Fruit fly (Drosophila melanogaster): Measurements from ENCODE around the gene CG43083.
A peak's percentile ranks its signal among the peaks of the same experiment; 100 is the strongest.

Gene CG43083

DNA sequence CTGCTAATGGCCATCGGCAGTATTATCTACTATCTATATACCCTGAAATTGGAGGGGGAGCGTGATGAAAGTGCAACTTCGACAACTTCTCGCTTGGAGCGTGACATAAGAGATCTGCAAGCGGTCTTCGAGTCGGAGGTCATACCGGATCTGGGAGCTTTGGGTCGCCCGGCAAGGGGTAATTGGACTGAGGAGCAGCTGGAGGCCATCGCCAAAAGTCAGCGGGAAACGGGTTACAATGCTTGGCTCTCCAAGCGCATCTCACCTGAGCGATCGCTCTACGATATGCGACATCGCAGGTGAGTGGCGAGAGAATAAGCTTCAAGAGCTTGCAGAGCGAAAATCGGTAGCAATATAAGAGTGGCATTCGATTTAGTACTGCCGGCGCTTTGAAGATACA is 35.6 kb downstream of the CG43083 start (continued):
- TF ChIP-seq CG13296 (GFP tag; optimal IDR thresholded peaks at IDR 0.05) (no peak), Abd-B (GFP tag; optimal IDR thresholded peaks at IDR 0.05) (no peak), Hr78 (GFP tag; optimal IDR thresholded peaks at IDR 0.05) (peak in 1 of 2 experiments; percentile 56), CG9727 (GFP tag; optimal IDR thresholded peaks at IDR 0.05) (no peak), Ravus (GFP tag; IDR thresholded peaks at IDR 0.05) (no peak), CG6813 (GFP tag; optimal IDR thresholded peaks at IDR 0.05) (no peak), CG5245 (GFP tag; optimal IDR thresholded peaks at IDR 0.05) (no peak), CG9797 (GFP tag; optimal IDR thresholded peaks at IDR 0.05) (no peak), CG4328 (GFP tag; optimal IDR thresholded peaks at IDR 0.05) (no peak), so (GFP tag; IDR thresholded peaks at IDR 0.05) (0 out of 3 replicates have a peak, but pooled peaks have one; percentile 25), CG13894 (tag; optimal IDR thresholded peaks at IDR 0.05) (no peak), CG17829 (tag; optimal IDR thresholded peaks at IDR 0.05) (no peak), jigr1 (GFP tag; IDR thresholded peaks at IDR 0.05) (no peak), CG34422 (GFP tag; IDR thresholded peaks at IDR 0.05) (0 out of 3 replicates have a peak, but pooled peaks have one; percentile 24), CG1233 (GFP tag; optimal IDR thresholded peaks at IDR 0.05) (no peak), CG32772 (GFP tag; IDR thresholded peaks at IDR 0.05) (no peak), CG3163 (GFP tag; optimal IDR thresholded peaks at IDR 0.05) (no peak), Dip3 (GFP tag; optimal IDR thresholded peaks at IDR 0.05) (no peak), CG7556 (GFP tag; optimal IDR thresholded peaks at IDR 0.05) (no peak), Max (GFP tag; optimal IDR thresholded peaks at IDR 0.05) (no peak), Pdp1 (GFP tag; optimal IDR thresholded peaks at IDR 0.05) (peak in 1 of 2 experiments; percentile 38), Optix (GFP tag; IDR thresholded peaks at IDR 0.05) (no peak), phol (tag; optimal IDR thresholded peaks at IDR 0.05) (no peak), chinmo (GFP tag; IDR thresholded peaks at IDR 0.05; ENCODE audit: partially characterized antibody) (peak; percentile 74; the same call in 1 of the 4 replicates), ftz-f1 (GFP tag; optimal IDR thresholded peaks at IDR 0.05) (peak; percentile 9), eyg (GFP tag; optimal IDR thresholded peaks at IDR 0.05) (no peak), Hr3 (GFP tag; optimal IDR thresholded peaks at IDR 0.05) (no peak)

DNA sequence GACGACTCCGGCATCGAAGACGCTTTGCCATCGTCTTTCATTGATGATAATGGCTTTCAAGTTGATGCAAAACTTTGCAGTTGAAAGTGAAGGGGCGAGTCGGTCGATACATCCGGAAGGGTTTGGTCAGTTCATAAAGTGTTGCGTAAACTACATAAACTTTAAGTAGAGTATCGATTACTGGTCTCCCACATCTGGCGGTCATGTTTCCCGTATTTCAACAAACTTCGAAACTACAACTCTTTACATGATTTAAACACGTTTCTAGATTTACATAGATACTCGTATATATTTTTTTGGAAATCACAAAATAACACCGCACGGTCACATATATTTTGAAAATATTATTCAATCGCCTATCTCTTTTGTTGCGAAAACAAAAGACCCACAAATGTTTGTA is 39.4 kb downstream of the CG43083 start, which contains the start of gene CG34452:
Gene CG34452 (minus strand): TSS at position 101 of the 400 bp plus-strand sequence.
- no peak for TF ChIP-seq Optix (GFP tag; IDR thresholded peaks at IDR 0.05)
- no peak for TF ChIP-seq CG12104 (GFP tag; optimal IDR thresholded peaks at IDR 0.05)
- no peak for TF ChIP-seq CG18011 (GFP tag; optimal IDR thresholded peaks at IDR 0.05)

DNA sequence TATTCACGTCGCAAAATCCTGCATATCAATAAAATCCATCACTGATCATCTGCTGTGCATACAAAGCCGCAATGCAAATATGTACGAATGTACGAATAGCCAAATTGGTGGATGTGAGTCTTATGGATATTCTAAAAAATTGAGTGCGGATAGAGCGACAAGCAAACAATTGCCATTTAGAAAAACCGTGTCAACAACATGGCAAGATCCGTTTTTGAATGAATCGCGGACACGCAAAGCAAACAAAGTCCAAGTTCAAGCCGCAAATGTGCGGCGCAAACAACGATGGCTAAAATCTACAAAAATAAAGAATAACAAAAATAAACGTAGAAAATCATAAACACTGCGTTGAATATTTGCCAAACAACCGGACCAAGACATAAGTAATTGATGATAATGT is 41.1 kb downstream of the CG43083 start:
- TF ChIP-seq Kr (GFP tag; optimal IDR thresholded peaks at IDR 0.05), result no peak
- no peak for TF ChIP-seq ato (GFP tag; IDR thresholded peaks at IDR 0.05; ENCODE audit: partially characterized antibody)
- TF ChIP-seq her (GFP tag; optimal IDR thresholded peaks at IDR 0.05), result peak; percentile 24
- TF ChIP-seq CG2120 (GFP tag; optimal IDR thresholded peaks at IDR 0.05), result peak; percentile 22
- peak; percentile 43 for TF ChIP-seq CG3281 (GFP tag; optimal IDR thresholded peaks at IDR 0.05)
- TF ChIP-seq Fer3 (tag; optimal IDR thresholded peaks at IDR 0.05), result peak; percentile 17
- peak; percentile 7; the same call in 1 of the 2 replicates for TF ChIP-seq Rfx (GFP tag; IDR thresholded peaks at IDR 0.05)
- TF ChIP-seq Neu2 (GFP tag; optimal IDR thresholded peaks at IDR 0.05; ENCODE audit: borderline replicate concordance), result no peak
- TF ChIP-seq pho (GFP tag; optimal IDR thresholded peaks at IDR 0.05), result peak; percentile 18
- TF ChIP-seq schlank (tag; optimal IDR thresholded peaks at IDR 0.05), result peak; percentile 29
- TF ChIP-seq chinmo (GFP tag; IDR thresholded peaks at IDR 0.05; ENCODE audit: partially characterized antibody), result no peak
- peak; percentile 41 for TF ChIP-seq B-H2 (GFP tag; optimal IDR thresholded peaks at IDR 0.05)
- peak; percentile 40; the same call in 1 of the 2 replicates for TF ChIP-seq Atf6 (GFP tag; IDR thresholded peaks at IDR 0.05)
- no peak for TF ChIP-seq CG8290 (GFP tag; optimal IDR thresholded peaks at IDR 0.05)
- peak in 1 of 2 experiments; percentile 46 for TF ChIP-seq CG8290 (tag; optimal IDR thresholded peaks at IDR 0.05)
- no peak for TF ChIP-seq Dbx (GFP tag; IDR thresholded peaks at IDR 0.05)
- TF ChIP-seq CG32532 (GFP tag; IDR thresholded peaks at IDR 0.05), result no peak
- TF ChIP-seq CG13296 (GFP tag; optimal IDR thresholded peaks at IDR 0.05), result peak; percentile 54
- peak; percentile 1 for TF ChIP-seq Camta (GFP tag; optimal IDR thresholded peaks at IDR 0.05)
- peak; percentile 52 for TF ChIP-seq CG6813 (GFP tag; optimal IDR thresholded peaks at IDR 0.05)
- no peak for TF ChIP-seq E2f1 (GFP tag; IDR thresholded peaks at IDR 0.05)
- peak; percentile 20 for TF ChIP-seq CG18619 (GFP tag; optimal IDR thresholded peaks at IDR 0.05)
- TF ChIP-seq CG17385 (GFP tag; optimal IDR thresholded peaks at IDR 0.05), result peak; percentile 18
